Worm (Caenorhabditis elegans): ENCODE data around the gene pgm-3.

ce11 chrIV:8761896-8762295, 36.4 kb downstream of the pgm-3 start, which contains the start of the genes F20C5.11 and klp-11:
- no peak for TF ChIP-seq flt-1 (GFP tag; IDR thresholded peaks at IDR 0.05)
- no peak for TF ChIP-seq ama-1 (optimal IDR thresholded peaks at IDR 0.05)
- TF ChIP-seq sea-1 (GFP tag; conservative IDR thresholded peaks at IDR 0.05), result no peak
- no peak for TF ChIP-seq hmbx-1 (tag; optimal IDR thresholded peaks at IDR 0.05)
- TF ChIP-seq aly-1 (tag; optimal IDR thresholded peaks at IDR 0.05), result no peak
- TF ChIP-seq pes-1 (GFP tag; IDR thresholded peaks at IDR 0.05), result no peak
- TF ChIP-seq B0310.2 (tag; optimal IDR thresholded peaks at IDR 0.05), result no peak
- TF ChIP-seq ceh-13 (GFP tag; optimal IDR thresholded peaks at IDR 0.05), result no peak
- no peak for TF ChIP-seq ets-7 (tag; optimal IDR thresholded peaks at IDR 0.05)
- no peak for TF ChIP-seq F13C5.2 (tag; optimal IDR thresholded peaks at IDR 0.05)
- no peak for TF ChIP-seq scrt-1 (GFP tag; IDR thresholded peaks at IDR 0.05)
- TF ChIP-seq tbx-11 (GFP tag; IDR thresholded peaks at IDR 0.05), result no peak
- no peak for TF ChIP-seq hmg-4 (GFP tag; optimal IDR thresholded peaks at IDR 0.05)
- no peak for TF ChIP-seq ceh-36 (tag; optimal IDR thresholded peaks at IDR 0.05)

Data from whole organism, early embryonic.